Fruit fly (Drosophila melanogaster) whole organism, embryonic: ENCODE results near the gene NfI.

ENCODE experiments used
- CG10366 ChIP-seq: fragments of 200-800 bp; sonication (Bioruptor generic); IDR thresholded peaks from 2 replicates; pipeline ENCODE4 v1.3.6; 2022; ENCODE audit warnings: missing biosample characterization, missing genetic modification characterization
- CG11695 ChIP-seq: fragments of 200-800 bp; sonication (Bioruptor generic); IDR thresholded peaks from 3 replicates; pipeline ENCODE4 v1.3.6; 2022; ENCODE audit warnings: missing biosample characterization, missing genetic modification characterization
- CG12659 ChIP-seq: fragments of 200-800 bp; sonication (Bioruptor generic); optimal IDR thresholded peaks from 3 replicates; lab custom pipeline; 2017; ENCODE audit warnings: mild to moderate bottlenecking, missing biosample characterization, missing genetic modification reagents, missing genetic modification characterization
- CG13424 ChIP-seq: fragments of 200-800 bp; sonication (Bioruptor generic); optimal IDR thresholded peaks from 2 replicates; lab custom pipeline; 2019; ENCODE audit warnings: missing biosample characterization, mild to moderate bottlenecking, missing genetic modification characterization, moderate library complexity
- CG13624 ChIP-seq: fragments of 200-800 bp; sonication (Bioruptor generic); optimal IDR thresholded peaks from 2 replicates; lab custom pipeline; 2016; ENCODE audit warnings: missing biosample characterization, missing genetic modification characterization
- CG14014 ChIP-seq: fragments of 200-800 bp; sonication (Bioruptor generic); IDR thresholded peaks from 2 replicates; pipeline ENCODE4 v1.3.6; 2022; ENCODE audit warnings: missing biosample characterization, missing genetic modification characterization
- CG1603 ChIP-seq: fragments of 200-800 bp; sonication (Bioruptor generic); optimal IDR thresholded peaks from 2 replicates; lab custom pipeline; 2019; ENCODE audit warnings: missing biosample characterization, mild to moderate bottlenecking, missing genetic modification characterization, moderate library complexity
- CG18764 ChIP-seq: fragments of 200-800 bp; sonication (Bioruptor generic); optimal IDR thresholded peaks from 3 replicates; lab custom pipeline; 2016; ENCODE audit warnings: missing biosample characterization, missing genetic modification characterization
- CG2199 ChIP-seq: fragments of 200-800 bp; sonication (Bioruptor generic); IDR thresholded peaks from 3 replicates; pipeline ENCODE4 v1.3.6; 2022; ENCODE audit warnings: missing biosample characterization, missing genetic modification characterization
- CG34224 ChIP-seq: fragments of 200-800 bp; sonication (Bioruptor generic); IDR thresholded peaks from 3 replicates; pipeline ENCODE4 v1.3.6; 2022; ENCODE audit warnings: missing biosample characterization, missing genetic modification characterization; ENCODE audit not compliant: partially characterized antibody
- CG4617 ChIP-seq: fragments of 200-800 bp; sonication (Bioruptor generic); optimal IDR thresholded peaks from 3 replicates; lab custom pipeline; 2016; ENCODE audit warnings: missing biosample characterization, missing genetic modification characterization, borderline replicate concordance
- CG6175 ChIP-seq: fragments of 200-800 bp; sonication (Bioruptor generic); IDR thresholded peaks from 3 replicates; pipeline ENCODE4 v1.3.6; 2022; ENCODE audit warnings: missing biosample characterization, missing genetic modification characterization
- CG6689 ChIP-seq: fragments of 200-800 bp; sonication (Bioruptor generic); IDR thresholded peaks from 2 replicates; pipeline ENCODE4 v1.3.6; 2022; ENCODE audit warnings: missing biosample characterization, missing genetic modification characterization
- CG7987 ChIP-seq: fragments of 200-800 bp; sonication (Bioruptor generic); optimal IDR thresholded peaks from 2 replicates; lab custom pipeline; 2018; ENCODE audit warnings: missing biosample characterization, mild to moderate bottlenecking, missing genetic modification characterization, moderate library complexity
- CG8089 ChIP-seq: fragments of 200-800 bp; sonication (Bioruptor generic); optimal IDR thresholded peaks from 3 replicates; lab custom pipeline; 2016; ENCODE audit warnings: missing biosample characterization, missing genetic modification characterization
- CG8924 ChIP-seq: fragments of 200-800 bp; optimal IDR thresholded peaks from 3 replicates; lab custom pipeline; 2019; ENCODE audit warnings: missing biosample characterization, mild to moderate bottlenecking, missing genetic modification characterization, moderate library complexity
- CG9797 ChIP-seq: fragments of 200-800 bp; sonication (Bioruptor generic); optimal IDR thresholded peaks from 3 replicates; lab custom pipeline; 2018; ENCODE audit warnings: missing biosample characterization, mild to moderate bottlenecking, missing genetic modification characterization
- Camta ChIP-seq: fragments of 200-800 bp; sonication (Bioruptor generic); optimal IDR thresholded peaks from 2 replicates; lab custom pipeline; 2016; ENCODE audit warnings: missing biosample characterization, missing genetic modification characterization
- Chrac-16 ChIP-seq: fragments of 200-800 bp; sonication (Bioruptor generic); optimal IDR thresholded peaks from 3 replicates; lab custom pipeline; 2016; ENCODE audit warnings: missing biosample characterization, missing genetic modification characterization
- Dfd ChIP-seq, 2 experiments: fragments of >200 bp; optimal IDR thresholded peaks; 2 replicates each; lab custom pipeline; 2017; ENCODE audit warnings: missing biosample characterization in 2 of 2, missing genetic modification characterization in 2 of 2
- Doc3 ChIP-seq: fragments of 200-800 bp; sonication (Bioruptor generic); IDR thresholded peaks from 3 replicates; pipeline ENCODE4 v1.3.6; 2022; ENCODE audit warnings: missing biosample characterization, missing genetic modification characterization; ENCODE audit not compliant: partially characterized antibody
- Eip74EF ChIP-seq, 2 experiments: fragments of 200-800 bp in 1 of 2; fragments of >200 bp in 1 of 2; sonication (Bioruptor generic) in 1 of 2; optimal IDR thresholded peaks; 2 replicates each; lab custom pipeline; 2017 to 2019; ENCODE audit warnings: missing biosample characterization in 2 of 2, missing genetic modification characterization in 2 of 2, mild to moderate bottlenecking in 1 of 2, moderate library complexity in 1 of 2
- HLH4C ChIP-seq: fragments of 200-800 bp; sonication (Bioruptor generic); IDR thresholded peaks from 3 replicates; pipeline ENCODE4 v1.3.6; 2022; ENCODE audit warnings: missing biosample characterization, missing genetic modification characterization; ENCODE audit not compliant: partially characterized antibody
- HLH54F ChIP-seq: fragments of 200-800 bp; sonication (Bioruptor generic); optimal IDR thresholded peaks from 3 replicates; lab custom pipeline; 2016; ENCODE audit warnings: missing biosample characterization, missing genetic modification characterization
- NFAT ChIP-seq: fragments of 200-800 bp; sonication (Bioruptor generic); IDR thresholded peaks from 2 replicates; pipeline ENCODE4 v1.3.6; 2022; ENCODE audit warnings: missing biosample characterization, missing genetic modification characterization
- Nf-YB ChIP-seq: fragments of 200-800 bp; sonication (Bioruptor generic); optimal IDR thresholded peaks from 3 replicates; lab custom pipeline; 2019; ENCODE audit warnings: missing biosample characterization, mild to moderate bottlenecking, missing genetic modification characterization, moderate library complexity
- Pdp1 ChIP-seq, 2 experiments: fragments of 200-800 bp; sonication (Bioruptor generic); optimal IDR thresholded peaks; 3 replicates each; lab custom pipeline; 2016; ENCODE audit warnings: missing biosample characterization in 2 of 2, missing genetic modification characterization in 2 of 2, mild to moderate bottlenecking in 1 of 2, moderate library complexity in 1 of 2
- Sry-δ ChIP-seq: fragments of 200-800 bp; sonication (Bioruptor generic); optimal IDR thresholded peaks from 2 replicates; lab custom pipeline; 2016; ENCODE audit warnings: missing biosample characterization, missing genetic modification characterization
- Stat92E ChIP-seq, 3 experiments: fragments of >200 bp in 2 of 3; fragments of 200-800 bp in 1 of 3; sonication (Bioruptor generic) in 1 of 3; optimal IDR thresholded peaks; 2 replicates each; lab custom pipeline; 2017 to 2019; ENCODE audit warnings: missing biosample characterization in 3 of 3, missing genetic modification characterization in 3 of 3, mild to moderate bottlenecking in 1 of 3, moderate library complexity in 1 of 3
- YL-1 ChIP-seq: fragments of 200-800 bp; sonication (Bioruptor generic); optimal IDR thresholded peaks from 3 replicates; lab custom pipeline; 2017; ENCODE audit warnings: missing biosample characterization, mild to moderate bottlenecking, missing genetic modification characterization
- aop ChIP-seq: fragments of 200-800 bp; sonication (Bioruptor generic); IDR thresholded peaks from 2 replicates; pipeline ENCODE4 v1.3.6; 2022; ENCODE audit warnings: missing biosample characterization, missing genetic modification characterization
- btn ChIP-seq: fragments of 200-800 bp; sonication (Bioruptor generic); optimal IDR thresholded peaks from 2 replicates; lab custom pipeline; 2016; ENCODE audit warnings: missing biosample characterization, missing genetic modification characterization
- danr ChIP-seq: fragments of 200-800 bp; sonication (Bioruptor generic); IDR thresholded peaks from 2 replicates; pipeline ENCODE4 v1.3.6; 2022; ENCODE audit warnings: missing biosample characterization, missing genetic modification characterization
- dpn ChIP-seq, 2 experiments: fragments of 200-800 bp; sonication (Bioruptor generic); optimal IDR thresholded peaks; 3 replicates each; lab custom pipeline; 2016; ENCODE audit warnings: missing biosample characterization in 2 of 2, missing genetic modification characterization in 2 of 2
- eve ChIP-seq, 2 experiments: fragments of >200 bp; optimal IDR thresholded peaks; 2 replicates each; lab custom pipeline; 2017; ENCODE audit warnings: missing biosample characterization in 2 of 2, missing genetic modification characterization in 2 of 2
- gfzf ChIP-seq: fragments of 200-800 bp; sonication (Bioruptor generic); optimal IDR thresholded peaks from 2 replicates; lab custom pipeline; 2016; ENCODE audit warnings: missing biosample characterization, mild to moderate bottlenecking, missing genetic modification characterization, moderate library complexity
- inv ChIP-seq: fragments of 200-800 bp; sonication (Bioruptor generic); IDR thresholded peaks from 2 replicates; pipeline ENCODE4 v1.3.6; 2022; ENCODE audit warnings: missing biosample characterization, missing genetic modification characterization; ENCODE audit not compliant: partially characterized antibody
- lbe ChIP-seq: fragments of 200-800 bp; sonication (Bioruptor generic); optimal IDR thresholded peaks from 2 replicates; lab custom pipeline; 2016; ENCODE audit warnings: missing biosample characterization, mild to moderate bottlenecking, missing genetic modification characterization
- lilli ChIP-seq: fragments of 200-800 bp; sonication (Bioruptor generic); optimal IDR thresholded peaks from 3 replicates; lab custom pipeline; 2016; ENCODE audit warnings: missing biosample characterization, missing genetic modification characterization
- mld ChIP-seq: fragments of 200-800 bp; sonication (Bioruptor generic); IDR thresholded peaks from 3 replicates; pipeline ENCODE4 v1.3.6; 2022; ENCODE audit warnings: missing biosample characterization, missing genetic modification characterization; ENCODE audit not compliant: partially characterized antibody
- pita ChIP-seq: fragments of 200-800 bp; sonication (Bioruptor generic); optimal IDR thresholded peaks from 2 replicates; lab custom pipeline; 2017; ENCODE audit warnings: missing biosample characterization, mild to moderate bottlenecking, missing genetic modification characterization
- pzg ChIP-seq: fragments of 200-800 bp; sonication (Bioruptor generic); optimal IDR thresholded peaks from 3 replicates; lab custom pipeline; 2018; ENCODE audit warnings: missing biosample characterization, mild to moderate bottlenecking, missing genetic modification characterization, moderate library complexity
- ro ChIP-seq: fragments of 200-800 bp; sonication (Bioruptor generic); IDR thresholded peaks from 2 replicates; pipeline ENCODE4 v1.3.6; 2022; ENCODE audit warnings: missing biosample characterization, missing genetic modification characterization
- slp2 ChIP-seq: fragments of 200-800 bp; sonication (Bioruptor generic); optimal IDR thresholded peaks from 2 replicates; lab custom pipeline; 2016; ENCODE audit warnings: missing biosample characterization, missing genetic modification characterization
- sna ChIP-seq: fragments of 200-800 bp; sonication (Bioruptor generic); IDR thresholded peaks from 2 replicates; pipeline ENCODE4 v1.3.6; 2022; ENCODE audit warnings: missing biosample characterization, missing genetic modification characterization; ENCODE audit not compliant: partially characterized antibody
- sr ChIP-seq: fragments of 200-800 bp; sonication (Bioruptor generic); IDR thresholded peaks from 3 replicates; pipeline ENCODE4 v1.3.6; 2022; ENCODE audit warnings: missing biosample characterization, missing genetic modification characterization
- tio ChIP-seq: fragments of 200-800 bp; sonication (Bioruptor generic); optimal IDR thresholded peaks from 2 replicates; lab custom pipeline; 2017; ENCODE audit warnings: missing biosample characterization, missing genetic modification characterization, inconsistent platforms
- unc-4 ChIP-seq: fragments of 200-800 bp; sonication (Bioruptor generic); IDR thresholded peaks from 2 replicates; pipeline ENCODE4 v1.3.6; 2022; ENCODE audit warnings: missing biosample characterization, missing genetic modification characterization; ENCODE audit not compliant: partially characterized antibody
- usp ChIP-seq: fragments of >200 bp; optimal IDR thresholded peaks from 2 replicates; lab custom pipeline; 2017; ENCODE audit warnings: missing biosample characterization, missing genetic modification characterization
- zen2 ChIP-seq: fragments of 200-800 bp; sonication (Bioruptor generic); IDR thresholded peaks from 3 replicates; pipeline ENCODE4 v1.3.6; 2022; ENCODE audit warnings: missing biosample characterization, missing genetic modification characterization; ENCODE audit not compliant: partially characterized antibody

NfI gene

dm6 chr4:314672-315266 is 38.6 kb upstream of the NfI start, which contains the start of gene Rnf11 (continued):
- TF ChIP-seq Dfd (GFP tag; optimal IDR thresholded peaks at IDR 0.05; lab: Kevin White, UChicago), result peak in 1 of 2 experiments; percentile 81
- TF ChIP-seq CG10366 (GFP tag; lab: Robert Waterston, UW), result no peak
- no peak for TF ChIP-seq CG13624
- no peak for TF ChIP-seq usp (GFP tag; lab: Kevin White, UChicago)
- no peak for TF ChIP-seq YL-1
- TF ChIP-seq aop, result no peak
- TF ChIP-seq CG2199 (GFP tag; lab: Robert Waterston, UW), result peak; percentile 51; the same call in 1 of the 3 replicates
- TF ChIP-seq CG18764 (GFP tag; lab: Kevin White, UChicago), result no peak
- TF ChIP-seq inv (GFP tag; lab: Robert Waterston, UW), result no peak
- TF ChIP-seq CG7987 (GFP tag; lab: Kevin White, UChicago), result no peak
- TF ChIP-seq CG13424, result no peak
- TF ChIP-seq mld (GFP tag; lab: Robert Waterston, UW), result no peak
- no peak for TF ChIP-seq btn
- TF ChIP-seq Chrac-16, result no peak
- TF ChIP-seq CG9797 (GFP tag; lab: Kevin White, UChicago), result no peak
- TF ChIP-seq lilli (GFP tag; lab: Kevin White, UChicago), result no peak
- TF ChIP-seq NFAT, result no peak
- TF ChIP-seq CG14014, result no peak
- TF ChIP-seq danr (GFP tag; lab: Robert Waterston, UW), result no peak
- no peak for TF ChIP-seq CG11695 (GFP tag; lab: Robert Waterston, UW)
- TF ChIP-seq sna (GFP tag; lab: Robert Waterston, UW), result no peak

dm6 chr4:313696-314104 is 37.5 kb upstream of the NfI start, which contains the start of gene Zip102B:
Gene Zip102B, minus strand, starts transcription at chr4:314087.
- TF ChIP-seq slp2 (GFP tag; lab: Kevin White, UChicago) (no peak), Doc3 (GFP tag; lab: Robert Waterston, UW) (no peak), HLH4C (GFP tag; lab: Robert Waterston, UW) (no peak), dpn (GFP tag; optimal IDR thresholded peaks at IDR 0.05; lab: Kevin White, UChicago) (no peak), pita (no peak), CG6689 (GFP tag; lab: Robert Waterston, UW) (no peak), Camta (GFP tag; lab: Kevin White, UChicago) (no peak), zen2 (GFP tag; lab: Robert Waterston, UW) (no peak), unc-4 (GFP tag; lab: Robert Waterston, UW) (no peak), Pdp1 (GFP tag; optimal IDR thresholded peaks at IDR 0.05; lab: Kevin White, UChicago) (peak in 1 of 2 experiments; percentile 67), Sry-δ (GFP tag; lab: Kevin White, UChicago) (peak; percentile 75), CG4617 (peak; percentile 73), eve (GFP tag; optimal IDR thresholded peaks at IDR 0.05; lab: Kevin White, UChicago) (peak in 1 of 2 experiments; percentile 74), pzg (GFP tag; lab: Kevin White, UChicago) (peak; percentile 55), tio (GFP tag; lab: Kevin White, UChicago) (no peak), ro (GFP tag; lab: Robert Waterston, UW) (no peak), CG6175 (no peak), CG1603 (tag; lab: Kevin White, UChicago) (peak; percentile 95), lbe (GFP tag; lab: Kevin White, UChicago) (no peak), Eip74EF (GFP tag; optimal IDR thresholded peaks at IDR 0.05; lab: Kevin White, UChicago) (peak in 1 of 2 experiments; percentile 38), CG34224 (GFP tag; lab: Robert Waterston, UW) (no peak), Nf-YB (no peak), CG12659 (GFP tag; lab: Kevin White, UChicago) (peak; percentile 73), CG8924 (tag; lab: Kevin White, UChicago) (no peak), gfzf (peak; percentile 44), sr (GFP tag; lab: Robert Waterston, UW) (no peak), Stat92E (GFP tag; optimal IDR thresholded peaks at IDR 0.05; lab: Kevin White, UChicago) (no peak), HLH54F (no peak), CG8089 (GFP tag; lab: Kevin White, UChicago) (peak; percentile 41)
